Worm (Caenorhabditis elegans) whole organism, L3 larva: ENCODE data around the gene F44E2.10.

Source experiments
- R02D3.7 ChIP-seq: fragments of 150-350 bp; optimal IDR thresholded peaks from 2 replicates; lab custom pipeline; 2014; ENCODE audit warnings: missing biosample characterization, missing genetic modification characterization
- ZK546.5 ChIP-seq: sonication (generic microtip); optimal IDR thresholded peaks from 2 replicates; lab custom pipeline; 2017; ENCODE audit warnings: missing biosample characterization, missing genetic modification characterization
- aly-2 ChIP-seq: fragments of 150-350 bp; optimal IDR thresholded peaks from 2 replicates; lab custom pipeline; 2014; ENCODE audit warnings: missing biosample characterization, missing genetic modification characterization
- ceh-9 ChIP-seq: sonication (generic microtip); optimal IDR thresholded peaks from 2 replicates; lab custom pipeline; 2018; ENCODE audit warnings: missing biosample characterization, missing genetic modification characterization
- egl-5 ChIP-seq: fragments of 150-350 bp; optimal IDR thresholded peaks from 2 replicates; lab custom pipeline; 2017; ENCODE audit warnings: missing biosample characterization, missing genetic modification reagents, missing genetic modification characterization, inconsistent platforms
- elt-3 ChIP-seq, 3 experiments: fragments of 150-350 bp in 1 of 3; sonication (generic microtip) in 2 of 3; optimal IDR thresholded peaks; 2 replicates in 2 of 3; 4 replicates in 1 of 3; lab custom pipeline; 2014 to 2017; ENCODE audit warnings: missing biosample characterization in 3 of 3, missing genetic modification characterization in 3 of 3
- jun-1 ChIP-seq: fragments of 150-350 bp; optimal IDR thresholded peaks from 2 replicates; lab custom pipeline; 2014; ENCODE audit warnings: missing biosample characterization, missing genetic modification reagents, missing genetic modification characterization
- nfya-1 ChIP-seq: sonication (generic microtip); optimal IDR thresholded peaks from 2 replicates; lab custom pipeline; 2017; ENCODE audit warnings: missing genetic modification characterization, mild to moderate bottlenecking, missing compliant biosample characterization, antibody characterized with exemption, moderate library complexity; ENCODE audit not compliant: insufficient read depth
- nhr-12 ChIP-seq: fragments of 150-350 bp; optimal IDR thresholded peaks from 2 replicates; lab custom pipeline; 2014; ENCODE audit warnings: missing biosample characterization, missing genetic modification characterization
- nhr-28 ChIP-seq: fragments of 150-350 bp; optimal IDR thresholded peaks from 2 replicates; lab custom pipeline; 2014; ENCODE audit warnings: missing biosample characterization, missing genetic modification characterization
- sea-2 ChIP-seq: fragments of 150-350 bp; sonication (generic microtip); optimal IDR thresholded peaks from 4 replicates; lab custom pipeline; 2014; ENCODE audit warnings: missing biosample characterization, missing genetic modification reagents, missing genetic modification characterization
- snpc-4 ChIP-seq: fragments of 150-350 bp; optimal IDR thresholded peaks from 2 replicates; lab custom pipeline; 2014; ENCODE audit warnings: missing biosample characterization, missing genetic modification characterization
- zag-1 ChIP-seq: fragments of 150-350 bp; optimal IDR thresholded peaks from 2 replicates; lab custom pipeline; 2014; ENCODE audit warnings: missing biosample characterization, missing genetic modification characterization
- ztf-11 ChIP-seq: fragments of 150-350 bp; optimal IDR thresholded peaks from 2 replicates; lab custom pipeline; 2014; ENCODE audit warnings: missing biosample characterization, missing genetic modification characterization

ce11 chrIII:8844137-8844536 lies 13.2 kb upstream of the F44E2.10 start:
- TF ChIP-seq sea-2 (GFP tag; lab: Kevin White, UChicago) (no peak), nhr-28 (no peak), snpc-4 (no peak), jun-1 (tag; lab: Kevin White, UChicago) (no peak), elt-3 (tag; optimal IDR thresholded peaks at IDR 0.05; lab: Kevin White, UChicago) (no peak), ZK546.5 (tag; lab: Kevin White, UChicago) (no peak), nhr-12 (tag; lab: Kevin White, UChicago) (no peak), nfya-1 (no peak), aly-2 (no peak), egl-5 (tag; lab: Kevin White, UChicago) (no peak), ztf-11 (no peak), ceh-9 (no peak), R02D3.7 (tag; lab: Kevin White, UChicago) (no peak), zag-1 (tag; lab: Kevin White, UChicago) (no peak)
